Worm (Caenorhabditis elegans): Measurements from ENCODE around the gene T19H5.4.

ce11 chrII:9493242-9494058 lies 6.3 kb upstream of the T19H5.4 start:
- TF ChIP-seq pha-4 (tag; optimal IDR thresholded peaks at IDR 0.05), result no peak
- no peak for TF ChIP-seq mab-5 (tag; optimal IDR thresholded peaks at IDR 0.05)
- no peak for TF ChIP-seq snpc-4 (tag; optimal IDR thresholded peaks at IDR 0.05)

Data from whole organism, mixed stage, embryonic.